Worm (Caenorhabditis elegans) whole organism, L1 larva: ENCODE results near the gene R74.2.

Experiments used
- C04F5.9 ChIP-seq: sonication (generic microtip); optimal IDR thresholded peaks from 2 replicates; lab custom pipeline; 2016; ENCODE audit warnings: missing genetic modification characterization, missing compliant biosample characterization
- hlh-17 ChIP-seq: fragments of 200-800 bp; sonication (Bioruptor generic); optimal IDR thresholded peaks from 2 replicates; lab custom pipeline; 2018; ENCODE audit warnings: missing genetic modification characterization, mild to moderate bottlenecking, missing compliant biosample characterization, moderate library complexity, borderline replicate concordance
- nhr-11 ChIP-seq: fragments of 150-350 bp; optimal IDR thresholded peaks from 2 replicates; lab custom pipeline; 2014; ENCODE audit warnings: missing biosample characterization, missing genetic modification characterization
- nhr-237 ChIP-seq: fragments of 150-350 bp; optimal IDR thresholded peaks from 2 replicates; lab custom pipeline; 2014; ENCODE audit warnings: missing biosample characterization, missing genetic modification characterization
- nhr-28 ChIP-seq: fragments of 150-350 bp; optimal IDR thresholded peaks from 2 replicates; lab custom pipeline; 2014; ENCODE audit warnings: missing biosample characterization, missing genetic modification characterization
- pag-3 ChIP-seq: sonication (generic microtip); optimal IDR thresholded peaks from 2 replicates; lab custom pipeline; 2017; ENCODE audit warnings: missing genetic modification characterization, mild to moderate bottlenecking, missing compliant biosample characterization, antibody characterized with exemption, borderline replicate concordance; ENCODE audit not compliant: insufficient read depth
- sox-4 ChIP-seq: sonication (generic microtip); optimal IDR thresholded peaks from 2 replicates; lab custom pipeline; 2016; ENCODE audit warnings: missing genetic modification characterization, missing compliant biosample characterization
- swsn-7 ChIP-seq: sonication (generic microtip); optimal IDR thresholded peaks from 2 replicates; lab custom pipeline; 2016; ENCODE audit warnings: missing genetic modification characterization, missing compliant biosample characterization
- unc-62 ChIP-seq: fragments of 150-350 bp; optimal IDR thresholded peaks from 2 replicates; lab custom pipeline; 2014; ENCODE audit warnings: missing biosample characterization, missing genetic modification reagents, missing genetic modification characterization
- zag-1 ChIP-seq: fragments of 150-350 bp; optimal IDR thresholded peaks from 2 replicates; lab custom pipeline; 2014; ENCODE audit warnings: missing biosample characterization, missing genetic modification characterization

ce11 chrIII:4189602-4190001 lies 1.6 kb downstream of the R74.2 start:
- TF ChIP-seq nhr-11 = no peak
- no peak for TF ChIP-seq sox-4 (tag; lab: Kevin White, UChicago)
- no peak for TF ChIP-seq hlh-17
- no peak for TF ChIP-seq unc-62 (GFP tag; lab: Kevin White, UChicago)
- TF ChIP-seq pag-3 (tag; lab: Kevin White, UChicago) = no peak
- no peak for TF ChIP-seq C04F5.9
- TF ChIP-seq zag-1 (tag; lab: Kevin White, UChicago) = no peak
- TF ChIP-seq swsn-7 (tag; lab: Kevin White, UChicago) = no peak
- TF ChIP-seq nhr-28 (tag; lab: Kevin White, UChicago) = no peak
- no peak for TF ChIP-seq nhr-237 (tag; lab: Kevin White, UChicago)
